Worm (Caenorhabditis elegans) whole organism, L1 larva: ENCODE measurements around the gene T05A12.3.

Experiments used
- C16A3.4 ChIP-seq: fragments of 150-350 bp; optimal IDR thresholded peaks from 2 replicates; lab custom pipeline; 2014; ENCODE audit warnings: missing biosample characterization, missing genetic modification characterization
- C34B4.2 ChIP-seq: sonication (generic microtip); optimal IDR thresholded peaks from 2 replicates; lab custom pipeline; 2017; ENCODE audit warnings: mild to moderate bottlenecking, missing genetic modification characterization, missing compliant biosample characterization
- Y116A8C.19 ChIP-seq: sonication (generic microtip); optimal IDR thresholded peaks from 2 replicates; lab custom pipeline; 2016; ENCODE audit warnings: missing compliant biosample characterization, missing genetic modification characterization, borderline replicate concordance
- ama-1 ChIP-seq: fragments of 150-350 bp; optimal IDR thresholded peaks from 2 replicates; lab custom pipeline; 2014
- ceh-8 ChIP-seq: fragments of 200-800 bp; sonication (Bioruptor generic); optimal IDR thresholded peaks from 2 replicates; lab custom pipeline; 2018; ENCODE audit warnings: mild to moderate bottlenecking, missing genetic modification characterization, moderate library complexity, missing compliant biosample characterization
- ceh-88 ChIP-seq: fragments of 200-800 bp; sonication (Bioruptor generic); IDR thresholded peaks from 2 replicates; pipeline ENCODE4 v1.3.6; 2022; ENCODE audit warnings: missing genetic modification characterization, missing compliant biosample characterization
- ces-1 ChIP-seq: fragments of 150-350 bp; optimal IDR thresholded peaks from 2 replicates; lab custom pipeline; 2014; ENCODE audit warnings: missing biosample characterization, missing genetic modification reagents, missing genetic modification characterization
- dpl-1 ChIP-seq, 3 experiments: fragments of 150-350 bp in 2 of 3; sonication (generic microtip) in 1 of 3; optimal IDR thresholded peaks; 2 replicates each; lab custom pipeline; 2014 to 2017; ENCODE audit warnings: missing biosample characterization in 3 of 3, missing genetic modification characterization in 3 of 3, missing genetic modification reagents in 3 of 3
- efl-1 ChIP-seq, 4 experiments: fragments of 150-350 bp; optimal IDR thresholded peaks in 3 of 4; peaks in 1 of 4; 1 replicate in 1 of 4; 2 replicates in 3 of 4; lab custom pipeline; 2014; ENCODE audit warnings: missing biosample characterization in 2 of 4, missing genetic modification characterization in 2 of 4, missing genetic modification reagents in 2 of 4
- egl-27 ChIP-seq, 2 experiments: fragments of 150-350 bp in 1 of 2; sonication (generic microtip); optimal IDR thresholded peaks; 3 replicates each; lab custom pipeline; 2017 to 2018; ENCODE audit warnings: missing biosample characterization in 2 of 2, missing genetic modification characterization in 2 of 2, missing genetic modification reagents in 2 of 2
- elt-2 ChIP-seq: sonication (generic microtip); optimal IDR thresholded peaks from 2 replicates; lab custom pipeline; 2016; ENCODE audit warnings: missing genetic modification characterization, mild to moderate bottlenecking, inconsistent platforms, missing compliant biosample characterization, missing genetic modification reagents
- ets-5 ChIP-seq: fragments of 200-800 bp; sonication (Bioruptor generic); IDR thresholded peaks from 2 replicates; pipeline ENCODE4 v1.3.6; 2022; ENCODE audit warnings: missing genetic modification characterization, missing compliant biosample characterization
- fkh-10 ChIP-seq: sonication (generic microtip); optimal IDR thresholded peaks from 2 replicates; lab custom pipeline; 2017; ENCODE audit warnings: missing biosample characterization, missing genetic modification reagents, missing genetic modification characterization
- fkh-8 ChIP-seq: sonication (generic microtip); optimal IDR thresholded peaks from 2 replicates; lab custom pipeline; 2016; ENCODE audit warnings: mild to moderate bottlenecking, missing genetic modification characterization, missing compliant biosample characterization
- hlh-4 ChIP-seq: sonication (generic microtip); optimal IDR thresholded peaks from 2 replicates; lab custom pipeline; 2016; ENCODE audit warnings: mild to moderate bottlenecking, missing genetic modification characterization, missing compliant biosample characterization
- irx-1 ChIP-seq: sonication (generic microtip); optimal IDR thresholded peaks from 2 replicates; lab custom pipeline; 2016; ENCODE audit warnings: missing genetic modification characterization, missing compliant biosample characterization
- isw-1 ChIP-seq: fragments of 200-800 bp; sonication (Bioruptor generic); IDR thresholded peaks from 2 replicates; pipeline ENCODE4 v1.3.6; 2022; ENCODE audit warnings: missing genetic modification characterization, missing compliant biosample characterization
- lin-13 ChIP-seq: fragments of 150-350 bp; optimal IDR thresholded peaks from 2 replicates; lab custom pipeline; 2014; ENCODE audit warnings: missing biosample characterization, missing genetic modification reagents, missing genetic modification characterization
- lsy-2 ChIP-seq, 2 experiments: fragments of 150-350 bp; optimal IDR thresholded peaks; 2 replicates each; lab custom pipeline; 2014; ENCODE audit warnings: missing biosample characterization in 2 of 2, missing genetic modification characterization in 2 of 2
- mab-9 ChIP-seq: fragments of 200-800 bp; sonication (Bioruptor generic); IDR thresholded peaks from 2 replicates; pipeline ENCODE4 v1.3.6; 2022; ENCODE audit warnings: missing genetic modification reagents, missing genetic modification characterization, missing compliant biosample characterization
- mdl-1 ChIP-seq, 2 experiments: fragments of 150-350 bp; optimal IDR thresholded peaks; 2 replicates each; lab custom pipeline; 2014 to 2017; ENCODE audit warnings: missing biosample characterization in 2 of 2, missing genetic modification characterization in 2 of 2, inconsistent platforms in 1 of 2
- nhr-11 ChIP-seq: fragments of 150-350 bp; optimal IDR thresholded peaks from 2 replicates; lab custom pipeline; 2014; ENCODE audit warnings: missing biosample characterization, missing genetic modification characterization
- nhr-20 ChIP-seq: sonication (generic microtip); optimal IDR thresholded peaks from 2 replicates; lab custom pipeline; 2016; ENCODE audit warnings: mild to moderate bottlenecking, missing genetic modification characterization, missing compliant biosample characterization
- nhr-237 ChIP-seq: fragments of 150-350 bp; optimal IDR thresholded peaks from 2 replicates; lab custom pipeline; 2014; ENCODE audit warnings: missing biosample characterization, missing genetic modification characterization
- nhr-71 ChIP-seq: sonication (generic microtip); optimal IDR thresholded peaks from 2 replicates; lab custom pipeline; 2016; ENCODE audit warnings: mild to moderate bottlenecking, missing genetic modification characterization, moderate library complexity, missing compliant biosample characterization
- nhr-76 ChIP-seq: sonication (generic microtip); optimal IDR thresholded peaks from 2 replicates; lab custom pipeline; 2017; ENCODE audit warnings: missing biosample characterization, missing genetic modification characterization
- pag-3 ChIP-seq: sonication (generic microtip); optimal IDR thresholded peaks from 2 replicates; lab custom pipeline; 2017; ENCODE audit warnings: missing genetic modification characterization, mild to moderate bottlenecking, missing compliant biosample characterization, antibody characterized with exemption, borderline replicate concordance; ENCODE audit not compliant: insufficient read depth
- snu-23 ChIP-seq: sonication (generic microtip); optimal IDR thresholded peaks from 2 replicates; lab custom pipeline; 2016; ENCODE audit warnings: missing genetic modification characterization, missing compliant biosample characterization
- sox-4 ChIP-seq: sonication (generic microtip); optimal IDR thresholded peaks from 2 replicates; lab custom pipeline; 2016; ENCODE audit warnings: missing genetic modification characterization, missing compliant biosample characterization
- sptf-1 ChIP-seq: fragments of 150-350 bp; optimal IDR thresholded peaks from 2 replicates; lab custom pipeline; 2014; ENCODE audit warnings: missing biosample characterization, missing genetic modification characterization
- tbx-2 ChIP-seq: sonication (generic microtip); optimal IDR thresholded peaks from 2 replicates; lab custom pipeline; 2016; ENCODE audit warnings: missing genetic modification characterization, missing compliant biosample characterization
- unc-30 ChIP-seq: sonication (generic microtip); optimal IDR thresholded peaks from 2 replicates; lab custom pipeline; 2017; ENCODE audit warnings: missing biosample characterization, missing genetic modification characterization
- vab-15 ChIP-seq: sonication (generic microtip); optimal IDR thresholded peaks from 2 replicates; lab custom pipeline; 2017; ENCODE audit warnings: missing genotype, mild to moderate bottlenecking, missing genetic modification characterization, missing compliant biosample characterization
- xbp-1 ChIP-seq: sonication (generic microtip); optimal IDR thresholded peaks from 2 replicates; lab custom pipeline; 2016; ENCODE audit warnings: missing genetic modification characterization, missing compliant biosample characterization
- zag-1 ChIP-seq: fragments of 150-350 bp; optimal IDR thresholded peaks from 2 replicates; lab custom pipeline; 2014; ENCODE audit warnings: missing biosample characterization, missing genetic modification characterization
- ztf-11 ChIP-seq, 2 experiments: sonication (generic microtip); optimal IDR thresholded peaks; 2 replicates each; lab custom pipeline; 2016 to 2017; ENCODE audit warnings: missing genetic modification characterization in 2 of 2, missing biosample characterization in 1 of 2, missing compliant biosample characterization in 1 of 2

Gene T05A12.3

ce11 chrIV:6887601-6888099 is at the start of gene T05A12.3, which contains the start of gene T05A12.4 (continued):
- no peak for TF ChIP-seq ets-5
- peak; percentile 15 for TF ChIP-seq nhr-20 (tag; lab: Kevin White, UChicago)
- no peak for TF ChIP-seq elt-2
- TF ChIP-seq nhr-71 (tag; lab: Kevin White, UChicago), result no peak
- TF ChIP-seq snu-23 (GFP tag; lab: Kevin White, UChicago), result no peak
- peak; percentile 56 to 57 for TF ChIP-seq efl-1 (optimal IDR thresholded peaks at IDR 0.05; lab: Kevin White, UChicago)
- TF ChIP-seq efl-1 (GFP tag; optimal IDR thresholded peaks at IDR 0.05 in 1 of 2; lab: Kevin White, UChicago), result peak; percentile 32 to 87
- TF ChIP-seq nhr-11 (tag; lab: Kevin White, UChicago), result no peak
- no peak for TF ChIP-seq irx-1 (tag; lab: Kevin White, UChicago)
- no peak for TF ChIP-seq ceh-88
- TF ChIP-seq pag-3 (tag; lab: Kevin White, UChicago), result no peak
- peak; percentile 31 for TF ChIP-seq xbp-1 (tag; lab: Kevin White, UChicago)
- no peak for TF ChIP-seq zag-1 (tag; lab: Kevin White, UChicago)
- TF ChIP-seq fkh-10 (GFP tag; lab: Kevin White, UChicago), result no peak
- TF ChIP-seq nhr-76 (tag; lab: Kevin White, UChicago), result no peak
- TF ChIP-seq nhr-237 (tag; lab: Kevin White, UChicago), result no peak
- TF ChIP-seq mab-9 (GFP tag; lab: Robert Waterston, UW), result no peak
- no peak for TF ChIP-seq lsy-2 (tag; optimal IDR thresholded peaks at IDR 0.05; lab: Kevin White, UChicago)
- TF ChIP-seq ztf-11 (tag; optimal IDR thresholded peaks at IDR 0.05; lab: Kevin White, UChicago), result no peak
- TF ChIP-seq C34B4.2 (tag; lab: Kevin White, UChicago), result no peak
- TF ChIP-seq ceh-8 (GFP tag; lab: Kevin White, UChicago), result no peak
- no peak for TF ChIP-seq sptf-1 (tag; lab: Kevin White, UChicago)
- no peak for TF ChIP-seq vab-15
- TF ChIP-seq C16A3.4 (tag; lab: Kevin White, UChicago), result peak; percentile 22
- TF ChIP-seq egl-27 (tag; optimal IDR thresholded peaks at IDR 0.05; lab: Kevin White, UChicago), result no peak
- TF ChIP-seq sox-4 (tag; lab: Kevin White, UChicago), result no peak
- TF ChIP-seq ces-1 (GFP tag; lab: Kevin White, UChicago), result no peak
- no peak for TF ChIP-seq Y116A8C.19 (tag; lab: Kevin White, UChicago)
- TF ChIP-seq ama-1 (lab: Kevin White, UChicago), result no peak
- TF ChIP-seq tbx-2 (tag; lab: Kevin White, UChicago), result no peak
- no peak for TF ChIP-seq mdl-1 (tag; optimal IDR thresholded peaks at IDR 0.05; lab: Kevin White, UChicago)
- TF ChIP-seq fkh-8, result no peak

DNA sequence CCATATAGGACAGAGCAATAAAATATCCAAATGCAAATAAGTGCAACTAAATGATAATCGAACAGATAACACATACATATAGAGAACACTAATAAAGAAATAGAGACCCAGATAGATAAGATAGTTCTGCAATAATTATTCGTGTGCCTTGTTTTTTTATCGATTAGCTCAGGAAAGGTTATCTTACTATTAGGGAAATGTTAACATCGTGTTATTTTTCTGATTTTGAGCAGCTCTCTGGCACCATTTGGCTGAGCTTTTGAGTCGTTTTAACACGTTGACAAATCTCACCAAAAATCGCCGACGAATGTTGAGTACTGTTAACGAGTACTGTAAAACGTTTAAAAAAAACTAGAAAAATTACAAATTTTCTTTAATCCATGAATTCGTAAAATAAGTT is 41.0 kb upstream of the T05A12.3 start, which contains the start of gene cest-6:
TSS of gene cest-6 (minus strand) at position 101 of the 400 bp plus-strand sequence.
- TF ChIP-seq unc-30 (tag; lab: Kevin White, UChicago), result no peak
- no peak for TF ChIP-seq nhr-20 (tag; lab: Kevin White, UChicago)
- TF ChIP-seq hlh-4 (tag; lab: Kevin White, UChicago), result no peak
- TF ChIP-seq ces-1 (GFP tag; lab: Kevin White, UChicago), result no peak
- TF ChIP-seq ztf-11 (tag; optimal IDR thresholded peaks at IDR 0.05; lab: Kevin White, UChicago), result no peak
- TF ChIP-seq ceh-88, result no peak
- no peak for TF ChIP-seq C16A3.4 (tag; lab: Kevin White, UChicago)
- TF ChIP-seq elt-2, result no peak
- no peak for TF ChIP-seq sptf-1 (tag; lab: Kevin White, UChicago)
- TF ChIP-seq dpl-1 (GFP tag; optimal IDR thresholded peaks at IDR 0.05; lab: Kevin White, UChicago), result no peak
- no peak for TF ChIP-seq lin-13 (GFP tag; lab: Kevin White, UChicago)
- no peak for TF ChIP-seq isw-1 (GFP tag; lab: Robert Waterston, UW)
- no peak for TF ChIP-seq mdl-1 (tag; optimal IDR thresholded peaks at IDR 0.05; lab: Kevin White, UChicago)

DNA sequence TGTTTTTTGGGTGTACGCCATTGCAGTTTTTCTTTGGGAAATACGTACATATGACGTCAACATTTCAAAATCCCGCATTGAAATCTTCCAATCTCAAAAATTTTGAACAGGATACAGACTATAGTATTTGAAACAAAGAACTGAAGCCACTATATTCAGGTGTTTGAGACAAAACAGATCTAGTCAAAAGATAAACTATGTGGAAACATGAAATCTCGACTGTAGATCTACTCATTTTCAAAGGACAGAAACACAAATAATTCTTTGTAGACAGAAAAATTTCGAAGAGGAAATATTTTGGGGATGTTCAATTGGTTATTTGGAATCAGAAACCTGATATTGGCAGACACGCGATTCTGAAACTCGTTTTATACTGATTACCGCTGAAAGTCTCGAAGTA is 38.1 kb upstream of the T05A12.3 start:
- no peak for TF ChIP-seq mdl-1 (tag; optimal IDR thresholded peaks at IDR 0.05; lab: Kevin White, UChicago)
- TF ChIP-seq efl-1 (optimal IDR thresholded peaks at IDR 0.05; lab: Kevin White, UChicago), result no peak
- peak in 1 of 2 experiments; percentile 17 for TF ChIP-seq efl-1 (GFP tag; optimal IDR thresholded peaks at IDR 0.05 in 1 of 2; lab: Kevin White, UChicago)
